Worm (Caenorhabditis elegans) whole organism, L2 larva: ENCODE results near the gene srsx-15.

Experiments
- C34F6.9 ChIP-seq: fragments of 150-350 bp; optimal IDR thresholded peaks from 2 replicates; lab custom pipeline; 2014; ENCODE audit warnings: missing biosample characterization, missing genetic modification characterization
- R02D3.7 ChIP-seq: fragments of 150-350 bp; optimal IDR thresholded peaks from 2 replicates; lab custom pipeline; 2014; ENCODE audit warnings: missing biosample characterization, missing genetic modification characterization
- aly-2 ChIP-seq: fragments of 150-350 bp; optimal IDR thresholded peaks from 2 replicates; lab custom pipeline; 2014; ENCODE audit warnings: missing biosample characterization, missing genetic modification characterization
- egl-27 ChIP-seq: sonication (generic microtip); optimal IDR thresholded peaks from 3 replicates; lab custom pipeline; 2017; ENCODE audit warnings: missing biosample characterization, missing genetic modification reagents, missing genetic modification characterization
- gmeb-1 ChIP-seq: fragments of 150-350 bp; optimal IDR thresholded peaks from 2 replicates; lab custom pipeline; 2014; ENCODE audit warnings: missing biosample characterization, missing genetic modification characterization
- nhr-10 ChIP-seq: sonication (generic microtip); optimal IDR thresholded peaks from 2 replicates; lab custom pipeline; 2017; ENCODE audit warnings: missing biosample characterization, missing genetic modification characterization
- nhr-11 ChIP-seq: fragments of 150-350 bp; optimal IDR thresholded peaks from 2 replicates; lab custom pipeline; 2014; ENCODE audit warnings: missing biosample characterization, missing genetic modification characterization
- nhr-21 ChIP-seq: fragments of 150-350 bp; optimal IDR thresholded peaks from 2 replicates; lab custom pipeline; 2014; ENCODE audit warnings: missing biosample characterization, missing genetic modification characterization
- nhr-237 ChIP-seq: fragments of 150-350 bp; optimal IDR thresholded peaks from 2 replicates; lab custom pipeline; 2014; ENCODE audit warnings: missing biosample characterization, missing genetic modification characterization
- nhr-6 ChIP-seq: fragments of 150-350 bp; optimal IDR thresholded peaks from 2 replicates; lab custom pipeline; 2014; ENCODE audit warnings: missing biosample characterization, missing genetic modification characterization
- skn-1 ChIP-seq: sonication (generic microtip); optimal IDR thresholded peaks from 2 replicates; lab custom pipeline; 2017; ENCODE audit warnings: missing biosample characterization, missing genetic modification characterization
- unc-39 ChIP-seq: fragments of 150-350 bp; optimal IDR thresholded peaks from 2 replicates; lab custom pipeline; 2014; ENCODE audit warnings: missing biosample characterization, missing genetic modification characterization
- unc-55 ChIP-seq: fragments of 150-350 bp; sonication (generic microtip); optimal IDR thresholded peaks from 3 replicates; lab custom pipeline; 2014; ENCODE audit warnings: missing biosample characterization, missing genetic modification reagents, missing genetic modification characterization
- zag-1 ChIP-seq: fragments of 150-350 bp; optimal IDR thresholded peaks from 2 replicates; lab custom pipeline; 2014; ENCODE audit warnings: missing biosample characterization, missing genetic modification characterization

ce11 chrIV:5595567-5595966 lies 28.1 kb downstream of the srsx-15 start:
- no peak for TF ChIP-seq zag-1 (tag; lab: Kevin White, UChicago)
- TF ChIP-seq aly-2 (tag; lab: Kevin White, UChicago) = no peak
- TF ChIP-seq egl-27 (tag; lab: Kevin White, UChicago) = no peak
- no peak for TF ChIP-seq R02D3.7
- TF ChIP-seq C34F6.9 (tag; lab: Kevin White, UChicago) = no peak
- no peak for TF ChIP-seq nhr-10 (tag; lab: Kevin White, UChicago)
- TF ChIP-seq gmeb-1 (tag; lab: Kevin White, UChicago) = no peak
- no peak for TF ChIP-seq unc-55
- no peak for TF ChIP-seq nhr-6 (tag; lab: Kevin White, UChicago)
- TF ChIP-seq nhr-11 (tag; lab: Kevin White, UChicago) = no peak
- TF ChIP-seq nhr-237 (tag; lab: Kevin White, UChicago) = no peak
- TF ChIP-seq skn-1 (tag; lab: Kevin White, UChicago) = no peak
- TF ChIP-seq nhr-21 = no peak
- TF ChIP-seq unc-39 (tag; lab: Kevin White, UChicago) = no peak
